Worm (Caenorhabditis elegans) whole organism, L1 larva: ENCODE results near the gene clec-232.

Source experiments
- blmp-1 ChIP-seq: fragments of 150-350 bp; optimal IDR thresholded peaks from 2 replicates; lab custom pipeline; 2014; ENCODE audit warnings: missing biosample characterization, missing genetic modification characterization
- efl-3 ChIP-seq: fragments of 200-800 bp; sonication (Bioruptor generic); optimal IDR thresholded peaks from 2 replicates; lab custom pipeline; 2018; ENCODE audit warnings: mild to moderate bottlenecking, missing genetic modification characterization, missing compliant biosample characterization
- ets-5 ChIP-seq: fragments of 200-800 bp; sonication (Bioruptor generic); IDR thresholded peaks from 2 replicates; pipeline ENCODE4 v1.3.6; 2022; ENCODE audit warnings: missing genetic modification characterization, missing compliant biosample characterization
- lin-13 ChIP-seq: fragments of 150-350 bp; optimal IDR thresholded peaks from 2 replicates; lab custom pipeline; 2014; ENCODE audit warnings: missing biosample characterization, missing genetic modification reagents, missing genetic modification characterization
- mab-9 ChIP-seq: fragments of 200-800 bp; sonication (Bioruptor generic); IDR thresholded peaks from 2 replicates; pipeline ENCODE4 v1.3.6; 2022; ENCODE audit warnings: missing genetic modification reagents, missing genetic modification characterization, missing compliant biosample characterization
- nhr-28 ChIP-seq: fragments of 150-350 bp; optimal IDR thresholded peaks from 2 replicates; lab custom pipeline; 2014; ENCODE audit warnings: missing biosample characterization, missing genetic modification characterization
- unc-62 ChIP-seq: fragments of 150-350 bp; optimal IDR thresholded peaks from 2 replicates; lab custom pipeline; 2014; ENCODE audit warnings: missing biosample characterization, missing genetic modification reagents, missing genetic modification characterization

- no peak for TF ChIP-seq ets-5 (GFP tag; lab: Robert Waterston, UW)
- TF ChIP-seq unc-62, result no peak
- no peak for TF ChIP-seq mab-9
- TF ChIP-seq lin-13 (GFP tag; lab: Kevin White, UChicago), result no peak
- TF ChIP-seq efl-3 (GFP tag; lab: Kevin White, UChicago), result no peak
- no peak for TF ChIP-seq nhr-28 (tag; lab: Kevin White, UChicago)
- TF ChIP-seq blmp-1, result no peak
Observed at ce11 chrV:16024917-16025316, 49.0 kb downstream of the clec-232 start.
